Worm (Caenorhabditis elegans) whole organism, L2 larva: ENCODE data around the gene Y69A2AR.12.

Experiments
- ZK546.5 ChIP-seq: sonication (generic microtip); optimal IDR thresholded peaks from 2 replicates; lab custom pipeline; 2017; ENCODE audit warnings: missing biosample characterization, missing genetic modification characterization
- gmeb-1 ChIP-seq: fragments of 150-350 bp; optimal IDR thresholded peaks from 2 replicates; lab custom pipeline; 2014; ENCODE audit warnings: missing biosample characterization, missing genetic modification characterization
- lin-11 ChIP-seq: fragments of 150-350 bp; sonication (generic microtip); optimal IDR thresholded peaks from 2 replicates; lab custom pipeline; 2014; ENCODE audit warnings: missing biosample characterization, missing genetic modification characterization, inconsistent platforms, mixed read lengths
- lin-39 ChIP-seq: fragments of 150-350 bp; optimal IDR thresholded peaks from 2 replicates; lab custom pipeline; 2014; ENCODE audit warnings: missing biosample characterization, missing genetic modification reagents, missing genetic modification characterization
- skn-1 ChIP-seq: sonication (generic microtip); optimal IDR thresholded peaks from 2 replicates; lab custom pipeline; 2017; ENCODE audit warnings: missing biosample characterization, missing genetic modification characterization
- snpc-4 ChIP-seq: fragments of 150-350 bp; optimal IDR thresholded peaks from 2 replicates; lab custom pipeline; 2014; ENCODE audit warnings: missing biosample characterization, missing genetic modification characterization
- unc-39 ChIP-seq: fragments of 150-350 bp; optimal IDR thresholded peaks from 2 replicates; lab custom pipeline; 2014; ENCODE audit warnings: missing biosample characterization, missing genetic modification characterization
- unc-62 ChIP-seq: fragments of 150-350 bp; optimal IDR thresholded peaks from 2 replicates; lab custom pipeline; 2014; ENCODE audit warnings: missing biosample characterization, missing genetic modification reagents, missing genetic modification characterization
- ztf-11 ChIP-seq: sonication (generic microtip); optimal IDR thresholded peaks from 2 replicates; lab custom pipeline; 2017; ENCODE audit warnings: missing biosample characterization, missing genetic modification characterization

- TF ChIP-seq ztf-11 (tag; lab: Kevin White, UChicago) (no peak), unc-39 (tag; lab: Kevin White, UChicago) (no peak), skn-1 (tag; lab: Kevin White, UChicago) (no peak), ZK546.5 (tag; lab: Kevin White, UChicago) (no peak), lin-39 (tag; lab: Kevin White, UChicago) (no peak), gmeb-1 (tag; lab: Kevin White, UChicago) (no peak), unc-62 (GFP tag; lab: Kevin White, UChicago) (no peak), snpc-4 (no peak), lin-11 (no peak)
Measured at ce11 chrIV:2600841-2601240, 32.4 kb downstream of the Y69A2AR.12 start, which contains the start of gene epg-9.
